Worm (Caenorhabditis elegans) whole organism, mixed stage, embryonic: ENCODE measurements around the gene Y45F10D.7.

Experiments used
- bed-3 ChIP-seq: fragments of 200-800 bp; sonication (Bioruptor generic); optimal IDR thresholded peaks from 3 replicates; lab custom pipeline; 2018; ENCODE audit warnings: mild to moderate bottlenecking, missing genetic modification characterization, moderate library complexity, missing compliant biosample characterization
- ces-1 ChIP-seq: fragments of 150-350 bp; optimal IDR thresholded peaks from 2 replicates; lab custom pipeline; 2014; ENCODE audit warnings: missing biosample characterization, missing genetic modification reagents, missing genetic modification characterization
- lin-13 ChIP-seq: fragments of 150-350 bp; optimal IDR thresholded peaks from 2 replicates; lab custom pipeline; 2014; ENCODE audit warnings: missing biosample characterization, missing genetic modification characterization
- nhr-237 ChIP-seq: fragments of 150-350 bp; optimal IDR thresholded peaks from 2 replicates; lab custom pipeline; 2014; ENCODE audit warnings: missing biosample characterization, missing genetic modification characterization
- pha-4 ChIP-seq: fragments of 150-350 bp; optimal IDR thresholded peaks from 2 replicates; lab custom pipeline; 2018; ENCODE audit warnings: missing biosample characterization, missing genetic modification reagents, missing genetic modification characterization
- unc-62 ChIP-seq: fragments of 150-350 bp; optimal IDR thresholded peaks from 2 replicates; lab custom pipeline; 2014; ENCODE audit warnings: missing biosample characterization, missing genetic modification reagents, missing genetic modification characterization
- ztf-11 ChIP-seq: fragments of 150-350 bp; optimal IDR thresholded peaks from 2 replicates; lab custom pipeline; 2014; ENCODE audit warnings: missing biosample characterization, missing genetic modification characterization

DNA sequence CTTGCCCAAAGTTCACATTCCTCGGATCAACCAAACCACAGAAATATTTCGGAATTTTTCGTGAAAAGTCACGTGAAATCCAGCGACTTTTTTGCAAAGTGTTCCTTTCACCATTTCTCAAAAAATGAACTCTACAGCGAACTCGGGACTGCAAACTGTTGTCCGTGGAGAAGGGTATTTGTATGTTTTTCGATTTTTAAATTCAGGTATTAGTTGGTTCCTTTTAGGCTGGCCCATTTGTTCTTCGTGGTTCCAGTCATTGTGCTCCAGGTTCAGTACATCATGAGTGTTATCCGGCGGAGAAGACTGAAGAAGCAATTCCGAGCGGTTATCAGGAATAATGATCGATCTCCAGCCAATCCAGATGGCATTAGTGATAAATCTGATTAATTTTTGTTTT, 12.0 kb upstream of the Y45F10D.7 start:
- no peak for TF ChIP-seq nhr-237
- no peak for TF ChIP-seq unc-62
- TF ChIP-seq bed-3: no peak
- TF ChIP-seq lin-13 (tag; lab: Kevin White, UChicago): no peak
- TF ChIP-seq ces-1 (GFP tag; lab: Kevin White, UChicago): no peak
- TF ChIP-seq pha-4 (tag; lab: Kevin White, UChicago): no peak
- no peak for TF ChIP-seq ztf-11 (tag; lab: Kevin White, UChicago)
